Worm (Caenorhabditis elegans) whole organism, young adult: Measurements from ENCODE around the gene srsx-24.

ENCODE experiments used
- B0019.2 ChIP-seq: fragments of 200-800 bp; sonication (Bioruptor generic); conservative IDR thresholded peaks from 2 replicates; pipeline ENCODE4 v1.3.6; 2022; ENCODE audit warnings: missing genetic modification reagents, missing genetic modification characterization, missing compliant biosample characterization
- B0035.1 ChIP-seq: sonication (generic microtip); optimal IDR thresholded peaks from 2 replicates; lab custom pipeline; 2016; ENCODE audit warnings: missing genetic modification characterization, mild to moderate bottlenecking, missing compliant biosample characterization, missing genotype, missing genetic modification reagents
- C06A6.2 ChIP-seq: fragments of 200-800 bp; sonication (Bioruptor generic); conservative IDR thresholded peaks from 2 replicates; pipeline ENCODE4 v1.3.6; 2022; ENCODE audit warnings: missing genetic modification characterization, missing compliant biosample characterization
- F10E7.11 ChIP-seq: sonication (generic microtip); optimal IDR thresholded peaks from 2 replicates; lab custom pipeline; 2017; ENCODE audit warnings: mild to moderate bottlenecking, missing genetic modification characterization, moderate library complexity, missing compliant biosample characterization
- F33H1.4 ChIP-seq: fragments of 200-800 bp; sonication (Bioruptor generic); IDR thresholded peaks from 2 replicates; pipeline ENCODE4 v1.3.6; 2022; ENCODE audit warnings: missing genetic modification reagents, missing genetic modification characterization, missing compliant biosample characterization
- F39B2.1 ChIP-seq: fragments of 200-800 bp; sonication (Bioruptor generic); IDR thresholded peaks from 2 replicates; pipeline ENCODE4 v1.3.6; 2022; ENCODE audit warnings: missing genetic modification reagents, missing genetic modification characterization, missing compliant biosample characterization
- F55B11.4 ChIP-seq: sonication (generic microtip); optimal IDR thresholded peaks from 2 replicates; lab custom pipeline; 2016; ENCODE audit warnings: missing compliant biosample characterization, missing genetic modification characterization, borderline replicate concordance; ENCODE audit not compliant: insufficient read depth
- F57A8.1 ChIP-seq: fragments of 200-800 bp; sonication (Bioruptor generic); optimal IDR thresholded peaks from 2 replicates; lab custom pipeline; 2018; ENCODE audit warnings: mild to moderate bottlenecking, missing genetic modification characterization, moderate library complexity, missing compliant biosample characterization
- F57C9.4 ChIP-seq: sonication (generic microtip); optimal IDR thresholded peaks from 2 replicates; lab custom pipeline; 2017; ENCODE audit warnings: mild to moderate bottlenecking, missing genetic modification characterization, missing compliant biosample characterization
- K12H6.12 ChIP-seq: fragments of 200-800 bp; sonication (Bioruptor generic); optimal IDR thresholded peaks from 2 replicates; lab custom pipeline; 2018; ENCODE audit warnings: mild to moderate bottlenecking, missing genetic modification characterization, missing compliant biosample characterization
- T07F8.4 ChIP-seq: sonication (generic microtip); optimal IDR thresholded peaks from 2 replicates; lab custom pipeline; 2016; ENCODE audit warnings: mild to moderate bottlenecking, missing genetic modification characterization, moderate library complexity, missing compliant biosample characterization
- T26A5.8 ChIP-seq: sonication (generic microtip); optimal IDR thresholded peaks from 2 replicates; lab custom pipeline; 2016; ENCODE audit warnings: missing genetic modification characterization, missing compliant biosample characterization
- Y53F4B.3 ChIP-seq: fragments of 200-800 bp; sonication (Bioruptor generic); IDR thresholded peaks from 2 replicates; pipeline ENCODE4 v1.3.6; 2022; ENCODE audit warnings: missing genetic modification reagents, missing genetic modification characterization, missing compliant biosample characterization
- Y53G8AR.9 ChIP-seq: fragments of 200-800 bp; sonication (Bioruptor generic); conservative IDR thresholded peaks from 2 replicates; pipeline ENCODE4 v1.3.6; 2022; ENCODE audit warnings: missing genetic modification reagents, missing genetic modification characterization, missing compliant biosample characterization
- Y95B8A.8 ChIP-seq: fragments of 200-800 bp; sonication (Bioruptor generic); IDR thresholded peaks from 2 replicates; pipeline ENCODE4 v1.3.6; 2022; ENCODE audit warnings: missing genetic modification reagents, missing genetic modification characterization, missing compliant biosample characterization
- ZK185.1 ChIP-seq: sonication (generic microtip); optimal IDR thresholded peaks from 2 replicates; lab custom pipeline; 2016; ENCODE audit warnings: mild to moderate bottlenecking, missing genetic modification characterization, missing compliant biosample characterization; ENCODE audit not compliant: poor library complexity, severe bottlenecking
- aptf-2 ChIP-seq: fragments of 200-800 bp; sonication (Bioruptor generic); conservative IDR thresholded peaks from 2 replicates; pipeline ENCODE4 v1.3.6; 2022; ENCODE audit warnings: missing genetic modification reagents, missing genetic modification characterization, missing compliant biosample characterization
- ceh-79 ChIP-seq: sonication (generic microtip); optimal IDR thresholded peaks from 2 replicates; lab custom pipeline; 2017; ENCODE audit warnings: mild to moderate bottlenecking, missing genetic modification characterization, missing compliant biosample characterization
- chd-7 ChIP-seq: sonication (generic microtip); optimal IDR thresholded peaks from 2 replicates; lab custom pipeline; 2016; ENCODE audit warnings: mild to moderate bottlenecking, missing genetic modification characterization, moderate library complexity, missing compliant biosample characterization
- dox-1 ChIP-seq: fragments of 200-800 bp; sonication (Bioruptor generic); IDR thresholded peaks from 2 replicates; pipeline ENCODE4 v1.3.6; 2022; ENCODE audit warnings: missing genetic modification reagents, missing genetic modification characterization, missing compliant biosample characterization
- dpl-1 ChIP-seq: fragments of 150-350 bp; optimal IDR thresholded peaks from 2 replicates; lab custom pipeline; 2014; ENCODE audit warnings: missing biosample characterization, missing genetic modification reagents, missing genetic modification characterization
- egl-44 ChIP-seq: fragments of 200-800 bp; sonication (Bioruptor generic); IDR thresholded peaks from 2 replicates; pipeline ENCODE4 v1.3.6; 2022; ENCODE audit warnings: missing genetic modification reagents, missing genetic modification characterization, missing compliant biosample characterization
- ets-4 ChIP-seq: fragments of 200-800 bp; sonication (Bioruptor generic); optimal IDR thresholded peaks from 2 replicates; lab custom pipeline; 2018; ENCODE audit warnings: mild to moderate bottlenecking, missing genetic modification characterization, missing compliant biosample characterization
- madf-3 ChIP-seq: fragments of 200-800 bp; sonication (Bioruptor generic); IDR thresholded peaks from 2 replicates; pipeline ENCODE4 v1.3.6; 2022; ENCODE audit warnings: missing genetic modification reagents, missing genetic modification characterization, missing compliant biosample characterization
- mxl-1 ChIP-seq: sonication (generic microtip); optimal IDR thresholded peaks from 2 replicates; lab custom pipeline; 2016; ENCODE audit warnings: missing genetic modification characterization, missing compliant biosample characterization
- nfya-2 ChIP-seq: fragments of 200-800 bp; sonication (Bioruptor generic); IDR thresholded peaks from 2 replicates; pipeline ENCODE4 v1.3.6; 2022; ENCODE audit warnings: missing genetic modification reagents, missing genetic modification characterization, missing compliant biosample characterization
- nfyb-1 ChIP-seq: fragments of 200-800 bp; sonication (Bioruptor generic); IDR thresholded peaks from 2 replicates; pipeline ENCODE4 v1.3.6; 2022; ENCODE audit warnings: missing genetic modification reagents, missing genetic modification characterization, missing compliant biosample characterization
- nhr-120 ChIP-seq: fragments of 200-800 bp; sonication (Bioruptor generic); IDR thresholded peaks from 2 replicates; pipeline ENCODE4 v1.3.6; 2022; ENCODE audit warnings: missing genetic modification characterization, missing compliant biosample characterization
- nhr-27 ChIP-seq: fragments of 200-800 bp; sonication (Bioruptor generic); optimal IDR thresholded peaks from 2 replicates; lab custom pipeline; 2018; ENCODE audit warnings: mild to moderate bottlenecking, missing genetic modification characterization, moderate library complexity, missing compliant biosample characterization
- repo-1 ChIP-seq: sonication (generic microtip); optimal IDR thresholded peaks from 2 replicates; lab custom pipeline; 2017; ENCODE audit warnings: mild to moderate bottlenecking, missing genetic modification characterization, missing compliant biosample characterization
- sdz-38 ChIP-seq: sonication (generic microtip); optimal IDR thresholded peaks from 2 replicates; lab custom pipeline; 2016; ENCODE audit warnings: missing genotype, missing genetic modification characterization, missing compliant biosample characterization
- sea-2 ChIP-seq: fragments of 200-800 bp; sonication (Bioruptor generic); IDR thresholded peaks from 2 replicates; pipeline ENCODE4 v1.3.6; 2022; ENCODE audit warnings: missing genetic modification characterization, missing compliant biosample characterization
- somi-1 ChIP-seq: fragments of 200-800 bp; sonication (Bioruptor generic); optimal IDR thresholded peaks from 2 replicates; lab custom pipeline; 2018; ENCODE audit warnings: mild to moderate bottlenecking, missing genetic modification characterization, missing compliant biosample characterization
- sptf-2 ChIP-seq: fragments of 200-800 bp; sonication (Bioruptor generic); optimal IDR thresholded peaks from 2 replicates; lab custom pipeline; 2018; ENCODE audit warnings: mild to moderate bottlenecking, missing genetic modification characterization, missing compliant biosample characterization
- tbx-9 ChIP-seq: sonication (generic microtip); optimal IDR thresholded peaks from 2 replicates; lab custom pipeline; 2016; ENCODE audit warnings: borderline replicate concordance, missing genetic modification characterization, inconsistent platforms, missing compliant biosample characterization
- unc-130 ChIP-seq: sonication (generic microtip); optimal IDR thresholded peaks from 2 replicates; lab custom pipeline; 2016; ENCODE audit warnings: missing genetic modification reagents, missing genetic modification characterization, missing compliant biosample characterization
- zim-3 ChIP-seq: sonication (generic microtip); optimal IDR thresholded peaks from 2 replicates; lab custom pipeline; 2017; ENCODE audit warnings: mild to moderate bottlenecking, missing genetic modification characterization, moderate library complexity, missing compliant biosample characterization
- ztf-18 ChIP-seq: sonication (generic microtip); optimal IDR thresholded peaks from 2 replicates; lab custom pipeline; 2016; ENCODE audit warnings: missing genotype, mild to moderate bottlenecking, missing genetic modification characterization, missing compliant biosample characterization

srsx-24 gene

DNA sequence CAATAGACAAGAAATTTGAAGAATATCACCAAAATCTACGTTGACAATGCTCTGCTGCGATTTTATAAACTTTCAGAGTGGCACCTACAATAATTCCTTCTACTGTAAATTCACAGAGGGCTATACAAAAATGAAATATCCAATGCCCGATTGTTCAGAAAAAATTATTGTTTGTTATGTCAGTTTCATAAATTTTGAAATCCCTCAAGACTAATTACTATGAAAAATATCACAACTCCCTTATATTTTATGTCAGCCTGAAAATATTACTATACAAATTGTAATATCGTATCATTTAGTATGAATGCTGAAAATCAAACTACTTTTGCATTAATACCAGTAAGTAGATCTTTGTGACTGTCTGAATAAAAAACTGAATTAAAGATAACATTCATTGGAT is 21.3 kb upstream of the srsx-24 start, which contains the start of gene srx-60:
srx-60 (plus strand) TSS at position 301 of the 400 bp plus-strand sequence.
- TF ChIP-seq sptf-2 (GFP tag; lab: Kevin White, UChicago) (no peak), nfyb-1 (GFP tag; lab: Robert Waterston, UW) (no peak), F55B11.4 (no peak), ztf-18 (no peak), T07F8.4 (tag; lab: Kevin White, UChicago) (no peak), nfya-2 (GFP tag; lab: Robert Waterston, UW) (no peak), F39B2.1 (GFP tag; lab: Robert Waterston, UW) (no peak), nhr-120 (GFP tag; lab: Robert Waterston, UW) (no peak), ZK185.1 (tag; lab: Kevin White, UChicago) (no peak), repo-1 (tag; lab: Kevin White, UChicago) (no peak), B0019.2 (GFP tag; lab: Robert Waterston, UW) (no peak), ceh-79 (tag; lab: Kevin White, UChicago) (no peak), dpl-1 (GFP tag; lab: Kevin White, UChicago) (no peak), tbx-9 (tag; lab: Kevin White, UChicago) (no peak), sdz-38 (tag; lab: Kevin White, UChicago) (no peak), sea-2 (GFP tag; lab: Robert Waterston, UW) (no peak)
- TF ChIP-seq, all 124 proteins: peak for 0

DNA sequence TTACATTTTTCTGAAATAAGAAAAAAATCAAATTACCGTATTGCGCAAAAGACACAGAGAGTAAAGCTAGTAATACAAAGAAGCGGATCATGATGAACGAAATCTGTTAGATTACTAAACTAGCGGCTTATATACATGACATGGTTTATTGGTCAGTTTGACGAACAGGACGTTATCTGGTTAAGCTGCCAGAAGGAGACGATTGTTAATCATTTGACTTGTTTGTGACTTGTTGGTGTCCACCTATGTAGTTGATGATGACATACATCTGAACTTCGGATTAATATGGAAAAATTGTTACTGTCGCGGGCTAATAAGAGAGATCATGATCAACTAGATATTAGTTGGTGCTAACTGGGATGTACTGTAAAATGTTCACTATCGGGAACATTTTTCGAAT is 20.8 kb upstream of the srsx-24 start, which contains the start of gene cnc-9:
cnc-9 (minus strand) TSS at position 101 of the 400 bp plus-strand sequence.
- TF ChIP-seq Y95B8A.8 (GFP tag; lab: Robert Waterston, UW) (no peak), dox-1 (GFP tag; lab: Robert Waterston, UW) (no peak), F33H1.4 (GFP tag; lab: Robert Waterston, UW) (no peak), tbx-9 (tag; lab: Kevin White, UChicago) (no peak), nhr-27 (tag; lab: Kevin White, UChicago) (no peak), unc-130 (GFP tag; lab: Kevin White, UChicago) (no peak), F57C9.4 (tag; lab: Kevin White, UChicago) (no peak)

DNA sequence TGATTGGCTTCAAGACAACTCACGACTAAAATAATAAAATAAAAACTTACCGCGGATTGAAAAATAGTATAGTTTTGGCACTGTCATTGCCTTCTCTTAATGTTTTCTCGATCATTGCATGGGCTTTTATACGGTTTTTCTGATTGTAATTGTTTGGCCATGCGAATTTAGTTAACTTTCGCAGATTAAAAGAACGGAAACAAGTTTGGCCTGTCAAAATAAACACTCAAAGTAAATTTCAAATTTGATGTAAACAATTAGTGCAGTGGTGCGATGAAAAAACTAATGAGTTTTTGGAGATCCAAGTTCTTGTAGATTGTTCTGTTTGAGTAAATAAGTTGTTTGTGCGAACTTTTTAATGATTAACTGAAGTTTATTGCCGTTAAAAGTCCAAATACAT is 19.9 kb upstream of the srsx-24 start, which contains the start of gene gst-41:
gst-41 (minus strand) TSS at position 101 of the 400 bp plus-strand sequence.
- TF ChIP-seq chd-7 (tag; lab: Kevin White, UChicago) (no peak), aptf-2 (no peak), madf-3 (GFP tag; lab: Robert Waterston, UW) (no peak), dox-1 (GFP tag; lab: Robert Waterston, UW) (no peak), ztf-18 (no peak), mxl-1 (tag; lab: Kevin White, UChicago) (no peak), egl-44 (GFP tag; lab: Robert Waterston, UW) (no peak), ets-4 (GFP tag; lab: Kevin White, UChicago) (no peak), Y53G8AR.9 (GFP tag; lab: Robert Waterston, UW) (no peak), F57A8.1 (GFP tag; lab: Kevin White, UChicago) (no peak), zim-3 (tag; lab: Kevin White, UChicago) (no peak), Y53F4B.3 (GFP tag; lab: Robert Waterston, UW) (no peak), unc-130 (GFP tag; lab: Kevin White, UChicago) (no peak), B0035.1 (tag; lab: Kevin White, UChicago) (no peak), T26A5.8 (tag; lab: Kevin White, UChicago) (no peak), K12H6.12 (tag; lab: Kevin White, UChicago) (no peak), C06A6.2 (GFP tag; lab: Robert Waterston, UW) (no peak), somi-1 (GFP tag; lab: Kevin White, UChicago) (no peak), F10E7.11 (tag; lab: Kevin White, UChicago) (no peak)
